Worm (Caenorhabditis elegans) whole organism, L4/young adult: ENCODE results near the gene asp-1.

Source experiments
- W03F9.2 ChIP-seq: fragments of 150-350 bp; optimal IDR thresholded peaks from 2 replicates; lab custom pipeline; 2014; ENCODE audit warnings: missing biosample characterization, missing genetic modification characterization
- dao-5 ChIP-seq: sonication (generic microtip); optimal IDR thresholded peaks from 2 replicates; lab custom pipeline; 2016; ENCODE audit warnings: missing genotype, missing genetic modification characterization, moderate library complexity, missing compliant biosample characterization
- him-1 ChIP-seq: sonication (generic microtip); optimal IDR thresholded peaks from 2 replicates; lab custom pipeline; 2016; ENCODE audit warnings: missing genotype, missing genetic modification reagents, missing genetic modification characterization, missing compliant biosample characterization

- TF ChIP-seq him-1 (tag; lab: Kevin White, UChicago) (no peak), dao-5 (tag; lab: Kevin White, UChicago) (no peak), W03F9.2 (tag; lab: Kevin White, UChicago) (no peak)
Measured at ce11 chrV:19083789-19084188, 33.2 kb upstream of the asp-1 start.
